Worm (Caenorhabditis elegans) whole organism, mixed stage, embryonic: ENCODE results near the gene srw-91.
"Not testable (repeated sequence)": the region's sequence is repeated elsewhere in the genome, so short reads cannot be mapped to it uniquely, and the experiment has no call there.

ENCODE experiments used
- M03D4.4 ChIP-seq: sonication (generic microtip); optimal IDR thresholded peaks from 2 replicates; lab custom pipeline; 2017; ENCODE audit warnings: mild to moderate bottlenecking, missing genetic modification characterization, missing compliant biosample characterization
- bed-3 ChIP-seq: fragments of 200-800 bp; sonication (Bioruptor generic); optimal IDR thresholded peaks from 3 replicates; lab custom pipeline; 2018; ENCODE audit warnings: mild to moderate bottlenecking, missing genetic modification characterization, moderate library complexity, missing compliant biosample characterization
- blmp-1 ChIP-seq: fragments of 150-350 bp; optimal IDR thresholded peaks from 2 replicates; lab custom pipeline; 2014; ENCODE audit warnings: missing biosample characterization, missing genetic modification characterization
- ceh-39 ChIP-seq: fragments of 150-350 bp; optimal IDR thresholded peaks from 2 replicates; lab custom pipeline; 2014; ENCODE audit warnings: missing biosample characterization, missing genetic modification characterization
- ceh-43 ChIP-seq: fragments of 200-800 bp; sonication (Bioruptor generic); optimal IDR thresholded peaks from 2 replicates; lab custom pipeline; 2018; ENCODE audit warnings: mild to moderate bottlenecking, missing genetic modification characterization, moderate library complexity, missing compliant biosample characterization
- ceh-83 ChIP-seq: fragments of 200-800 bp; sonication (Bioruptor generic); optimal IDR thresholded peaks from 2 replicates; lab custom pipeline; 2018; ENCODE audit warnings: mild to moderate bottlenecking, missing genetic modification characterization, missing compliant biosample characterization
- ces-1 ChIP-seq: fragments of 150-350 bp; optimal IDR thresholded peaks from 2 replicates; lab custom pipeline; 2014; ENCODE audit warnings: missing biosample characterization, missing genetic modification reagents, missing genetic modification characterization
- cnd-1 ChIP-seq: fragments of 200-800 bp; sonication (Bioruptor generic); optimal IDR thresholded peaks from 2 replicates; lab custom pipeline; 2018; ENCODE audit warnings: mild to moderate bottlenecking, missing genetic modification characterization, missing compliant biosample characterization
- drap-1 ChIP-seq: fragments of 200-800 bp; sonication (Bioruptor generic); optimal IDR thresholded peaks from 3 replicates; lab custom pipeline; 2018; ENCODE audit warnings: mild to moderate bottlenecking, missing genetic modification characterization, missing compliant biosample characterization
- elt-1 ChIP-seq: sonication (generic microtip); optimal IDR thresholded peaks from 2 replicates; lab custom pipeline; 2017; ENCODE audit warnings: missing genetic modification characterization, mild to moderate bottlenecking, missing compliant biosample characterization, antibody characterized with exemption, moderate library complexity, borderline replicate concordance; ENCODE audit not compliant: insufficient read depth
- elt-3 ChIP-seq: fragments of 150-350 bp; optimal IDR thresholded peaks from 2 replicates; lab custom pipeline; 2014; ENCODE audit warnings: missing biosample characterization, missing genetic modification characterization
- flh-1 ChIP-seq: fragments of 200-800 bp; sonication (Bioruptor generic); optimal IDR thresholded peaks from 2 replicates; lab custom pipeline; 2018; ENCODE audit warnings: mild to moderate bottlenecking, missing genetic modification characterization, moderate library complexity, missing compliant biosample characterization
- ham-2 ChIP-seq: fragments of 200-800 bp; sonication (Bioruptor generic); optimal IDR thresholded peaks from 2 replicates; lab custom pipeline; 2018; ENCODE audit warnings: mild to moderate bottlenecking, missing genetic modification characterization, missing compliant biosample characterization
- hlh-1 ChIP-seq: fragments of 150-350 bp; optimal IDR thresholded peaks from 2 replicates; lab custom pipeline; 2014; ENCODE audit warnings: missing biosample characterization, missing genetic modification reagents, missing genetic modification characterization
- lin-13 ChIP-seq: fragments of 150-350 bp; optimal IDR thresholded peaks from 2 replicates; lab custom pipeline; 2014; ENCODE audit warnings: missing biosample characterization, missing genetic modification characterization
- lsy-2 ChIP-seq: fragments of 150-350 bp; optimal IDR thresholded peaks from 2 replicates; lab custom pipeline; 2014; ENCODE audit warnings: missing biosample characterization, missing genetic modification characterization
- mab-5 ChIP-seq: fragments of 150-350 bp; optimal IDR thresholded peaks from 2 replicates; lab custom pipeline; 2014; ENCODE audit warnings: missing biosample characterization, missing genetic modification characterization
- mep-1 ChIP-seq: fragments of 150-350 bp; optimal IDR thresholded peaks from 2 replicates; lab custom pipeline; 2017; ENCODE audit warnings: missing biosample characterization, missing genetic modification reagents, missing genetic modification characterization, inconsistent platforms
- nhr-237 ChIP-seq: fragments of 150-350 bp; optimal IDR thresholded peaks from 2 replicates; lab custom pipeline; 2014; ENCODE audit warnings: missing biosample characterization, missing genetic modification characterization
- nhr-28 ChIP-seq: fragments of 150-350 bp; optimal IDR thresholded peaks from 2 replicates; lab custom pipeline; 2014; ENCODE audit warnings: missing biosample characterization, missing genetic modification characterization
- nhr-76 ChIP-seq: sonication (generic microtip); optimal IDR thresholded peaks from 2 replicates; lab custom pipeline; 2017; ENCODE audit warnings: missing biosample characterization, missing genetic modification characterization
- pha-4 ChIP-seq: fragments of 150-350 bp; optimal IDR thresholded peaks from 2 replicates; lab custom pipeline; 2018; ENCODE audit warnings: missing biosample characterization, missing genetic modification reagents, missing genetic modification characterization
- sem-2 ChIP-seq: fragments of 200-800 bp; sonication (Bioruptor generic); optimal IDR thresholded peaks from 2 replicates; lab custom pipeline; 2018; ENCODE audit warnings: mild to moderate bottlenecking, missing genetic modification characterization, missing compliant biosample characterization
- sptf-1 ChIP-seq: sonication (generic microtip); optimal IDR thresholded peaks from 2 replicates; lab custom pipeline; 2017; ENCODE audit warnings: mild to moderate bottlenecking, missing genetic modification characterization, moderate library complexity, missing compliant biosample characterization
- tbx-8 ChIP-seq: fragments of 200-800 bp; sonication (Bioruptor generic); optimal IDR thresholded peaks from 2 replicates; lab custom pipeline; 2018; ENCODE audit warnings: mild to moderate bottlenecking, missing genetic modification characterization, moderate library complexity, missing compliant biosample characterization
- unc-120 ChIP-seq: sonication (generic microtip); optimal IDR thresholded peaks from 2 replicates; lab custom pipeline; 2017; ENCODE audit warnings: missing genetic modification characterization, missing compliant biosample characterization; ENCODE audit not compliant: poor library complexity, severe bottlenecking
- unc-39 ChIP-seq: fragments of 150-350 bp; optimal IDR thresholded peaks from 2 replicates; lab custom pipeline; 2014; ENCODE audit warnings: missing biosample characterization, missing genetic modification characterization
- unc-62 ChIP-seq: fragments of 150-350 bp; optimal IDR thresholded peaks from 2 replicates; lab custom pipeline; 2014; ENCODE audit warnings: missing biosample characterization, missing genetic modification reagents, missing genetic modification characterization
- zip-8 ChIP-seq: fragments of 150-350 bp; optimal IDR thresholded peaks from 2 replicates; lab custom pipeline; 2014; ENCODE audit warnings: missing biosample characterization, missing genetic modification characterization
- ztf-11 ChIP-seq: fragments of 150-350 bp; optimal IDR thresholded peaks from 2 replicates; lab custom pipeline; 2014; ENCODE audit warnings: missing biosample characterization, missing genetic modification characterization

srw-91 gene

ce11 chrV:1701584-1702101 is 21.0 kb upstream of the srw-91 start, which contains the start of gene srw-90:
Gene srw-90, plus strand, starts transcription at chrV:1702051.
- no peak for TF ChIP-seq lsy-2 (tag; lab: Kevin White, UChicago)
- no peak for TF ChIP-seq nhr-76 (tag; lab: Kevin White, UChicago)
- no peak for TF ChIP-seq elt-1 (tag; lab: Kevin White, UChicago)
- TF ChIP-seq nhr-28, result no peak
- no peak for TF ChIP-seq ces-1 (GFP tag; lab: Kevin White, UChicago)
- no peak for TF ChIP-seq mab-5
- no peak for TF ChIP-seq zip-8
- no peak for TF ChIP-seq ceh-39 (tag; lab: Kevin White, UChicago)
- TF ChIP-seq unc-62 (GFP tag; lab: Kevin White, UChicago), result no peak
- no peak for TF ChIP-seq unc-120 (tag; lab: Kevin White, UChicago)
- TF ChIP-seq nhr-237 (tag; lab: Kevin White, UChicago), result no peak
- TF ChIP-seq sem-2, result no peak
- no peak for TF ChIP-seq lin-13
- no peak for TF ChIP-seq M03D4.4 (tag; lab: Kevin White, UChicago)
- TF ChIP-seq tbx-8 (GFP tag; lab: Kevin White, UChicago), result no peak
- no peak for TF ChIP-seq blmp-1
- no peak for TF ChIP-seq ztf-11 (tag; lab: Kevin White, UChicago)

ce11 chrV:1699228-1699795 is 18.6 kb upstream of the srw-91 start:
- TF ChIP-seq ceh-83 (GFP tag; lab: Kevin White, UChicago), result no peak
- no peak for TF ChIP-seq sem-2
- TF ChIP-seq flh-1, result no peak
- no peak for TF ChIP-seq nhr-237 (tag; lab: Kevin White, UChicago)
- no peak for TF ChIP-seq nhr-28
- TF ChIP-seq, all 35 proteins: peak for 0

ce11 chrV:1698400-1698799 is 17.7 kb upstream of the srw-91 start:
- TF ChIP-seq flh-1 (no peak), pha-4 (tag; lab: Kevin White, UChicago) (no peak), nhr-76 (tag; lab: Kevin White, UChicago) (no peak), ceh-43 (GFP tag; lab: Kevin White, UChicago) (no peak), cnd-1 (tag; lab: Kevin White, UChicago) (no peak), unc-39 (tag; lab: Kevin White, UChicago) (no peak), sptf-1 (tag; lab: Kevin White, UChicago) (no peak), ces-1 (GFP tag; lab: Kevin White, UChicago) (no peak), ham-2 (GFP tag; lab: Kevin White, UChicago) (no peak), hlh-1 (tag; lab: Kevin White, UChicago) (no peak), nhr-237 (tag; lab: Kevin White, UChicago) (no peak), mep-1 (tag; lab: Kevin White, UChicago) (no peak), blmp-1 (no peak), zip-8 (no peak)

- TF ChIP-seq cnd-1 (tag; lab: Kevin White, UChicago); drap-1; ceh-83 (GFP tag; lab: Kevin White, UChicago): not testable (repeated sequence)
These were observed 13.2 kb upstream of the srw-91 start, which contains the start of gene Y46H3C.7 for ce11 chrV:1693876-1694275. Gene Y46H3C.7, minus strand, starts transcription at chrV:1694022.

- not testable (repeated sequence) for TF ChIP-seq lin-13; ceh-43 (GFP tag; lab: Kevin White, UChicago); elt-1 (tag; lab: Kevin White, UChicago)
These were observed 11.8 kb upstream of the srw-91 start, which contains the start of gene Y46H3C.5 for ce11 chrV:1692494-1692893. Gene Y46H3C.5, minus strand, starts transcription at chrV:1692495.

ce11 chrV:1685328-1685727 is 4.7 kb upstream of the srw-91 start, which contains the start of gene srh-5:
Gene srh-5, plus strand, starts transcription at chrV:1685628.
- TF ChIP-seq nhr-237 (tag; lab: Kevin White, UChicago), result no peak
- no peak for TF ChIP-seq elt-3 (tag; lab: Kevin White, UChicago)
- no peak for TF ChIP-seq flh-1
- TF ChIP-seq bed-3 (GFP tag; lab: Kevin White, UChicago), result no peak
- TF ChIP-seq mep-1 (tag; lab: Kevin White, UChicago), result no peak
- no peak for TF ChIP-seq zip-8
